Worm (Caenorhabditis elegans) whole organism, L2 larva: Measurements from ENCODE around the gene srx-90.

ENCODE experiments used
- C34F6.9 ChIP-seq: fragments of 150-350 bp; optimal IDR thresholded peaks from 2 replicates; lab custom pipeline; 2014; ENCODE audit warnings: missing biosample characterization, missing genetic modification characterization
- R02D3.7 ChIP-seq: fragments of 150-350 bp; optimal IDR thresholded peaks from 2 replicates; lab custom pipeline; 2014; ENCODE audit warnings: missing biosample characterization, missing genetic modification characterization
- Y55F3AM.14 ChIP-seq: fragments of 200-800 bp; sonication (Bioruptor generic); optimal IDR thresholded peaks from 2 replicates; lab custom pipeline; 2018; ENCODE audit warnings: mild to moderate bottlenecking, missing genetic modification characterization, missing compliant biosample characterization
- ZK546.5 ChIP-seq: sonication (generic microtip); optimal IDR thresholded peaks from 2 replicates; lab custom pipeline; 2017; ENCODE audit warnings: missing biosample characterization, missing genetic modification characterization
- alr-1 ChIP-seq: fragments of 150-350 bp; optimal IDR thresholded peaks from 2 replicates; lab custom pipeline; 2014; ENCODE audit warnings: missing biosample characterization, missing genetic modification characterization
- aly-2 ChIP-seq: fragments of 150-350 bp; optimal IDR thresholded peaks from 2 replicates; lab custom pipeline; 2014; ENCODE audit warnings: missing biosample characterization, missing genetic modification characterization
- blmp-1 ChIP-seq: sonication (generic microtip); optimal IDR thresholded peaks from 2 replicates; lab custom pipeline; 2017; ENCODE audit warnings: missing genetic modification characterization, mild to moderate bottlenecking, missing compliant biosample characterization, antibody characterized with exemption, moderate library complexity; ENCODE audit not compliant: insufficient read depth
- ceh-16 ChIP-seq: fragments of 150-350 bp; optimal IDR thresholded peaks from 2 replicates; lab custom pipeline; 2014; ENCODE audit warnings: missing biosample characterization, missing genetic modification characterization
- ceh-82 ChIP-seq: fragments of 150-350 bp; optimal IDR thresholded peaks from 2 replicates; lab custom pipeline; 2014; ENCODE audit warnings: missing biosample characterization, missing genetic modification characterization
- crh-2 ChIP-seq: sonication (generic microtip); optimal IDR thresholded peaks from 2 replicates; lab custom pipeline; 2017; ENCODE audit warnings: missing biosample characterization, missing genetic modification characterization
- egl-27 ChIP-seq: sonication (generic microtip); optimal IDR thresholded peaks from 3 replicates; lab custom pipeline; 2017; ENCODE audit warnings: missing biosample characterization, missing genetic modification reagents, missing genetic modification characterization
- elt-1 ChIP-seq: fragments of 150-350 bp; optimal IDR thresholded peaks from 2 replicates; lab custom pipeline; 2014; ENCODE audit warnings: missing biosample characterization, missing genetic modification characterization
- elt-3 ChIP-seq: sonication (generic microtip); optimal IDR thresholded peaks from 2 replicates; lab custom pipeline; 2017; ENCODE audit warnings: missing biosample characterization, missing genetic modification characterization
- fos-1 ChIP-seq: fragments of 150-350 bp; optimal IDR thresholded peaks from 2 replicates; lab custom pipeline; 2014; ENCODE audit warnings: missing biosample characterization, missing genetic modification characterization
- gmeb-1 ChIP-seq: fragments of 150-350 bp; optimal IDR thresholded peaks from 2 replicates; lab custom pipeline; 2014; ENCODE audit warnings: missing biosample characterization, missing genetic modification characterization
- lin-11 ChIP-seq: fragments of 150-350 bp; sonication (generic microtip); optimal IDR thresholded peaks from 2 replicates; lab custom pipeline; 2014; ENCODE audit warnings: missing biosample characterization, missing genetic modification characterization, inconsistent platforms, mixed read lengths
- lin-13 ChIP-seq: fragments of 150-350 bp; optimal IDR thresholded peaks from 2 replicates; lab custom pipeline; 2014; ENCODE audit warnings: missing biosample characterization, missing genetic modification reagents, missing genetic modification characterization
- lin-39 ChIP-seq: fragments of 150-350 bp; optimal IDR thresholded peaks from 2 replicates; lab custom pipeline; 2014; ENCODE audit warnings: missing biosample characterization, missing genetic modification reagents, missing genetic modification characterization
- lsy-2 ChIP-seq, 2 experiments: fragments of 150-350 bp in 1 of 2; sonication (generic microtip) in 1 of 2; optimal IDR thresholded peaks; 2 replicates each; lab custom pipeline; 2014 to 2017; ENCODE audit warnings: missing biosample characterization in 2 of 2, missing genetic modification characterization in 2 of 2
- mbf-1 ChIP-seq: sonication (generic microtip); optimal IDR thresholded peaks from 2 replicates; lab custom pipeline; 2017; ENCODE audit warnings: missing biosample characterization, missing genetic modification characterization
- mdl-1 ChIP-seq, 2 experiments: fragments of 150-350 bp in 1 of 2; sonication (generic microtip) in 1 of 2; optimal IDR thresholded peaks; 2 replicates each; lab custom pipeline; 2017; ENCODE audit warnings: missing biosample characterization in 2 of 2, missing genetic modification characterization in 2 of 2
- nhr-12 ChIP-seq: fragments of 150-350 bp; optimal IDR thresholded peaks from 2 replicates; lab custom pipeline; 2014; ENCODE audit warnings: missing biosample characterization, missing genetic modification characterization
- nhr-129 ChIP-seq: fragments of 150-350 bp; optimal IDR thresholded peaks from 2 replicates; lab custom pipeline; 2014; ENCODE audit warnings: missing biosample characterization, missing genetic modification characterization
- nhr-23 ChIP-seq: fragments of 150-350 bp; optimal IDR thresholded peaks from 2 replicates; lab custom pipeline; 2014; ENCODE audit warnings: missing biosample characterization, missing genetic modification reagents, missing genetic modification characterization
- nhr-237 ChIP-seq: fragments of 150-350 bp; optimal IDR thresholded peaks from 2 replicates; lab custom pipeline; 2014; ENCODE audit warnings: missing biosample characterization, missing genetic modification characterization
- nhr-25 ChIP-seq: fragments of 150-350 bp; sonication (generic microtip); optimal IDR thresholded peaks from 3 replicates; lab custom pipeline; 2014; ENCODE audit warnings: missing biosample characterization, missing genetic modification characterization
- nhr-6 ChIP-seq: fragments of 150-350 bp; optimal IDR thresholded peaks from 2 replicates; lab custom pipeline; 2014; ENCODE audit warnings: missing biosample characterization, missing genetic modification characterization
- nhr-77 ChIP-seq: fragments of 150-350 bp; optimal IDR thresholded peaks from 2 replicates; lab custom pipeline; 2014; ENCODE audit warnings: missing biosample characterization, missing genetic modification characterization
- peb-1 ChIP-seq: fragments of 150-350 bp; optimal IDR thresholded peaks from 2 replicates; lab custom pipeline; 2014; ENCODE audit warnings: missing biosample characterization, missing genetic modification characterization
- sem-4 ChIP-seq: fragments of 150-350 bp; optimal IDR thresholded peaks from 2 replicates; lab custom pipeline; 2014; ENCODE audit warnings: missing biosample characterization, missing genetic modification reagents, missing genetic modification characterization
- skn-1 ChIP-seq: sonication (generic microtip); optimal IDR thresholded peaks from 2 replicates; lab custom pipeline; 2017; ENCODE audit warnings: missing biosample characterization, missing genetic modification characterization
- sma-3 ChIP-seq: sonication (generic microtip); optimal IDR thresholded peaks from 2 replicates; lab custom pipeline; 2016; ENCODE audit warnings: missing genetic modification reagents, missing genetic modification characterization, missing compliant biosample characterization
- sma-9 ChIP-seq, 2 experiments: fragments of 150-350 bp in 1 of 2; sonication (generic microtip) in 1 of 2; optimal IDR thresholded peaks; 2 replicates each; lab custom pipeline; 2014 to 2016; ENCODE audit warnings: missing genetic modification characterization in 2 of 2, mild to moderate bottlenecking in 1 of 2, missing biosample characterization in 1 of 2, missing compliant biosample characterization in 1 of 2, missing genetic modification reagents in 1 of 2, moderate library complexity in 1 of 2
- snpc-4 ChIP-seq: fragments of 150-350 bp; optimal IDR thresholded peaks from 2 replicates; lab custom pipeline; 2014; ENCODE audit warnings: missing biosample characterization, missing genetic modification characterization
- unc-39 ChIP-seq: fragments of 150-350 bp; optimal IDR thresholded peaks from 2 replicates; lab custom pipeline; 2014; ENCODE audit warnings: missing biosample characterization, missing genetic modification characterization
- unc-62 ChIP-seq: fragments of 150-350 bp; optimal IDR thresholded peaks from 2 replicates; lab custom pipeline; 2014; ENCODE audit warnings: missing biosample characterization, missing genetic modification reagents, missing genetic modification characterization
- ztf-1 ChIP-seq: fragments of 200-800 bp; sonication (Bioruptor generic); conservative IDR thresholded peaks from 2 replicates; pipeline ENCODE4 v1.3.6; 2022; ENCODE audit warnings: missing genetic modification characterization, missing compliant biosample characterization
- ztf-4 ChIP-seq: fragments of 150-350 bp; optimal IDR thresholded peaks from 2 replicates; lab custom pipeline; 2014; ENCODE audit warnings: missing biosample characterization, missing genetic modification characterization

srx-90 gene

DNA sequence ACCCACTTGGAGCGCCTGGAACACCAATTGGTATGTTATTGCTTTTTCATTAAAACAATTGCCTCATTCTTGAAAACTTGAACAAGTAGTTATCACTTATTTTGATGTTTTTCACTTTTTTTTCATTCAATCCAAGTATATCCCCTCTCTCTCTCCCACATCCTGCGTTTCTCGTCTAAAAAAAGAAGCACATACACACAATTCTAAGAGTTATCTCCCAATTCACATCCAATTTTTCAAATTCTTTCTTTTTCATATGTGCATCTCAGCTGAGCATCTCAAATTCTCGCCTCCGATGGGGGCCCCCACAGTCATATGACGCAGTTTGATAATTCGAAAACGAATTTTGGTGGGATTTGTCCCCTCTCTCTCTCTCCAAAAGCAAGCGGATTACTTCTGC is 44.3 kb upstream of the srx-90 start:
- TF ChIP-seq lsy-2 (tag; optimal IDR thresholded peaks at IDR 0.05; lab: Kevin White, UChicago) (no peak), C34F6.9 (tag; lab: Kevin White, UChicago) (peak; percentile 14)

DNA sequence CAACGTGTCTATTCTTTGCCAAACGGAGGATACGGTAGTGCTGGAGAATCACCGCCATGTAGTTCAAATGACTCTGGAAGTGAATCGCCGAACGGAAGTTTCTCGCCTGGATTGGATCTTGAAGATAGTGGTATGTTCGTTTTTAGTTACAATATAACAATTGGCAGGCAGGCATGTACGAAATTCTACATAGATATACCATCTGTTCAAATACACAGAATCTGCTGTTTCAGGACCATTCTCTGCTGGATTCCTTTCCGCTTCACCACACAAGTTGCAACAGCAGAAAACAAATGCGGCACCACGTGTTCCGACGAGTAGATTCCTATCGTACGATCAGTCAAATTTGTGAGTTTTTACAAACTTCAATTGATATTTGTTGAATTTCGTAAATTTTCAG is 41.4 kb upstream of the srx-90 start:
- TF ChIP-seq crh-2: no peak
- no peak for TF ChIP-seq nhr-23 (tag; lab: Kevin White, UChicago)
- TF ChIP-seq C34F6.9 (tag; lab: Kevin White, UChicago): no peak
- TF ChIP-seq ceh-82 (tag; lab: Kevin White, UChicago): no peak
- no peak for TF ChIP-seq aly-2 (tag; lab: Kevin White, UChicago)
- TF ChIP-seq mbf-1 (tag; lab: Kevin White, UChicago): no peak
- no peak for TF ChIP-seq nhr-129 (tag; lab: Kevin White, UChicago)
- no peak for TF ChIP-seq blmp-1
- TF ChIP-seq, all 48 proteins: peak for 0

ce11 chrV:11541284-11541683 is 39.6 kb upstream of the srx-90 start:
- TF ChIP-seq lin-13 (no peak), nhr-6 (tag; lab: Kevin White, UChicago) (no peak), lin-39 (tag; lab: Kevin White, UChicago) (no peak), nhr-12 (tag; lab: Kevin White, UChicago) (no peak), mdl-1 (tag; optimal IDR thresholded peaks at IDR 0.05; lab: Kevin White, UChicago) (no peak), alr-1 (tag; lab: Kevin White, UChicago) (no peak), R02D3.7 (no peak), nhr-237 (tag; lab: Kevin White, UChicago) (no peak), elt-1 (tag; lab: Kevin White, UChicago) (no peak), egl-27 (no peak), peb-1 (tag; lab: Kevin White, UChicago) (no peak), snpc-4 (tag; lab: Kevin White, UChicago) (no peak), nhr-23 (tag; lab: Kevin White, UChicago) (no peak), ztf-1 (GFP tag; lab: Robert Waterston, UW) (no peak)
- TF ChIP-seq, all 48 proteins: peak for 0

DNA sequence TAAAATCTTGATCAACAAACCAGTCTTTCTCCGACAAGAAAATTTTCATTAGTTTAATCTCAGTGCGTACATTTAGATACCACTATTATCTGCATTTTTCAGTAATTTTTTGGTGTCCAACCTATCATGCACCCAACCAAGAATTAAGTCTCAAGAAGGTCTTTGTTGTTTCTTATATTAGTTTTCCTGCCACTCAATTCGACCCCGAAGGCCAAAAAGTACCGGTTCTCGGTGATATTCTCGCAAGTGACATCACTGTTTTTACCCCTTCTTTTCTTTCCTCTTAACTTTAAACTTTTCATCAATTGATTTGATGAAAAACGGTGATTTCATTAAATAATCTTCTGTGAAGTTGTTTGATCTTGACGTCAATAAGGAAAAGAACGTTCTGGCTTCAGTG is 37.4 kb upstream of the srx-90 start, which contains the start of gene F38B7.2:
Gene F38B7.2 (plus strand): TSS at position 400 of the 400 bp plus-strand sequence.
- TF ChIP-seq sma-9 (GFP tag; optimal IDR thresholded peaks at IDR 0.05; lab: Kevin White, UChicago) (peak; percentile 54), sma-9 (tag; optimal IDR thresholded peaks at IDR 0.05; lab: Kevin White, UChicago) (no peak), fos-1 (peak; percentile 23), nhr-237 (tag; lab: Kevin White, UChicago) (no peak), sma-3 (GFP tag; lab: Kevin White, UChicago) (peak; percentile 54), crh-2 (peak; percentile 32), gmeb-1 (no peak), nhr-25 (tag; lab: Kevin White, UChicago) (peak; percentile 86), nhr-77 (no peak), C34F6.9 (tag; lab: Kevin White, UChicago) (no peak), mbf-1 (tag; lab: Kevin White, UChicago) (no peak), snpc-4 (tag; lab: Kevin White, UChicago) (no peak), blmp-1 (peak; percentile 65), sem-4 (tag; lab: Kevin White, UChicago) (no peak)
- TF ChIP-seq, all 48 proteins: peak for 6

- TF ChIP-seq ceh-82 (tag; lab: Kevin White, UChicago) (no peak), elt-3 (tag; lab: Kevin White, UChicago) (no peak), lin-11 (tag; lab: Kevin White, UChicago) (no peak), sma-3 (GFP tag; lab: Kevin White, UChicago) (no peak), alr-1 (tag; lab: Kevin White, UChicago) (no peak), ZK546.5 (tag; lab: Kevin White, UChicago) (no peak), elt-1 (tag; lab: Kevin White, UChicago) (no peak)
These were observed 35.7 kb upstream of the srx-90 start, which contains the start of gene F38B7.10 for ce11 chrV:11545227-11545626. F38B7.10 (plus strand) TSS chrV:11545527.

ce11 chrV:11546795-11547194 is 34.1 kb upstream of the srx-90 start, which contains the start of gene F38B7.11:
F38B7.11 (plus strand) TSS chrV:11547095.
- TF ChIP-seq unc-62 (GFP tag; lab: Kevin White, UChicago) (no peak), sma-9 (GFP tag; optimal IDR thresholded peaks at IDR 0.05; lab: Kevin White, UChicago) (no peak), sma-9 (tag; optimal IDR thresholded peaks at IDR 0.05; lab: Kevin White, UChicago) (no peak), lin-11 (tag; lab: Kevin White, UChicago) (no peak), mbf-1 (tag; lab: Kevin White, UChicago) (no peak), peb-1 (tag; lab: Kevin White, UChicago) (no peak), ztf-4 (no peak), skn-1 (no peak), ztf-1 (GFP tag; lab: Robert Waterston, UW) (no peak), nhr-25 (tag; lab: Kevin White, UChicago) (no peak), aly-2 (tag; lab: Kevin White, UChicago) (no peak), nhr-12 (tag; lab: Kevin White, UChicago) (no peak), crh-2 (no peak), unc-39 (tag; lab: Kevin White, UChicago) (no peak), ceh-16 (tag; lab: Kevin White, UChicago) (no peak), lsy-2 (tag; optimal IDR thresholded peaks at IDR 0.05; lab: Kevin White, UChicago) (no peak), Y55F3AM.14 (no peak), nhr-237 (tag; lab: Kevin White, UChicago) (no peak), nhr-129 (tag; lab: Kevin White, UChicago) (no peak)
